Fruit fly (Drosophila melanogaster) whole organism, embryonic: Measurements from ENCODE around the gene Ccz1.

Source experiments
- Bgb ChIP-seq: fragments of 200-800 bp; sonication (Bioruptor generic); IDR thresholded peaks from 2 replicates; pipeline ENCODE4 v1.3.6; 2022; ENCODE audit warnings: missing biosample characterization, missing genetic modification characterization; ENCODE audit not compliant: partially characterized antibody
- BtbVII ChIP-seq: fragments of 200-800 bp; sonication (Bioruptor generic); optimal IDR thresholded peaks from 3 replicates; lab custom pipeline; 2017; ENCODE audit warnings: missing biosample characterization, mild to moderate bottlenecking, missing genetic modification characterization
- CG12071 ChIP-seq: fragments of 200-800 bp; sonication (Bioruptor generic); optimal IDR thresholded peaks from 3 replicates; lab custom pipeline; 2018; ENCODE audit warnings: missing biosample characterization, mild to moderate bottlenecking, missing genetic modification characterization
- CG12659 ChIP-seq: fragments of 200-800 bp; sonication (Bioruptor generic); optimal IDR thresholded peaks from 3 replicates; lab custom pipeline; 2017; ENCODE audit warnings: mild to moderate bottlenecking, missing biosample characterization, missing genetic modification reagents, missing genetic modification characterization
- CG14860 ChIP-seq: fragments of 200-800 bp; sonication (Bioruptor generic); IDR thresholded peaks from 3 replicates; pipeline ENCODE4 v1.3.6; 2022; ENCODE audit warnings: missing biosample characterization, missing genetic modification characterization; ENCODE audit not compliant: partially characterized antibody
- CG15269 ChIP-seq: fragments of 200-800 bp; sonication (Bioruptor generic); optimal IDR thresholded peaks from 2 replicates; lab custom pipeline; 2018; ENCODE audit warnings: missing biosample characterization, mild to moderate bottlenecking, missing genetic modification characterization, moderate library complexity
- CG1792 ChIP-seq: fragments of 200-800 bp; sonication (Bioruptor generic); optimal IDR thresholded peaks from 2 replicates; lab custom pipeline; 2016; ENCODE audit warnings: missing biosample characterization, missing genetic modification characterization
- CG2678 ChIP-seq: fragments of 200-800 bp; sonication (Bioruptor generic); optimal IDR thresholded peaks from 3 replicates; lab custom pipeline; 2019; ENCODE audit warnings: missing biosample characterization, mild to moderate bottlenecking, missing genetic modification characterization, moderate library complexity
- CG3281 ChIP-seq: fragments of 200-800 bp; sonication (Bioruptor generic); optimal IDR thresholded peaks from 3 replicates; lab custom pipeline; 2017; ENCODE audit warnings: missing biosample characterization, mild to moderate bottlenecking, missing genetic modification characterization
- CG34224 ChIP-seq: fragments of 200-800 bp; sonication (Bioruptor generic); IDR thresholded peaks from 3 replicates; pipeline ENCODE4 v1.3.6; 2022; ENCODE audit warnings: missing biosample characterization, missing genetic modification characterization; ENCODE audit not compliant: partially characterized antibody
- CG4404 ChIP-seq: fragments of 200-800 bp; sonication (Bioruptor generic); IDR thresholded peaks from 2 replicates; pipeline ENCODE4 v1.3.6; 2022; ENCODE audit warnings: missing biosample characterization, missing genetic modification characterization
- CG5245 ChIP-seq: fragments of 200-800 bp; sonication (Bioruptor generic); optimal IDR thresholded peaks from 3 replicates; lab custom pipeline; 2016; ENCODE audit warnings: missing biosample characterization, missing genetic modification characterization
- CG7839 ChIP-seq: fragments of 200-800 bp; sonication (Bioruptor generic); optimal IDR thresholded peaks from 3 replicates; lab custom pipeline; 2018; ENCODE audit warnings: missing biosample characterization, mild to moderate bottlenecking, missing genetic modification characterization, moderate library complexity
- CG7987 ChIP-seq: fragments of 200-800 bp; sonication (Bioruptor generic); optimal IDR thresholded peaks from 2 replicates; lab custom pipeline; 2018; ENCODE audit warnings: missing biosample characterization, mild to moderate bottlenecking, missing genetic modification characterization, moderate library complexity
- CkIIα-i1 ChIP-seq: fragments of 200-800 bp; sonication (Bioruptor generic); IDR thresholded peaks from 2 replicates; pipeline ENCODE4 v1.3.6; 2022; ENCODE audit warnings: missing biosample characterization, missing genetic modification characterization
- Dp ChIP-seq: fragments of 200-800 bp; sonication (Bioruptor generic); optimal IDR thresholded peaks from 2 replicates; lab custom pipeline; 2018; ENCODE audit warnings: missing biosample characterization, mild to moderate bottlenecking, missing genetic modification characterization, moderate library complexity
- E2f1 ChIP-seq: fragments of 200-800 bp; sonication (Bioruptor generic); IDR thresholded peaks from 2 replicates; pipeline ENCODE4 v1.3.6; 2022; ENCODE audit warnings: missing biosample characterization, missing genetic modification characterization
- E2f2 ChIP-seq: fragments of 200-800 bp; sonication (Bioruptor generic); IDR thresholded peaks from 2 replicates; pipeline ENCODE4 v1.3.6; 2022; ENCODE audit warnings: missing biosample characterization, missing genetic modification characterization
- Fer1 ChIP-seq: fragments of 200-800 bp; sonication (Bioruptor generic); optimal IDR thresholded peaks from 2 replicates; lab custom pipeline; 2017; ENCODE audit warnings: missing biosample characterization, mild to moderate bottlenecking, missing genetic modification characterization
- HLH4C ChIP-seq: fragments of 200-800 bp; sonication (Bioruptor generic); IDR thresholded peaks from 3 replicates; pipeline ENCODE4 v1.3.6; 2022; ENCODE audit warnings: missing biosample characterization, missing genetic modification characterization; ENCODE audit not compliant: partially characterized antibody
- Hmr ChIP-seq: fragments of 200-800 bp; sonication (Bioruptor generic); optimal IDR thresholded peaks from 3 replicates; lab custom pipeline; 2017; ENCODE audit warnings: mild to moderate bottlenecking, missing biosample characterization, missing genetic modification reagents, missing genetic modification characterization
- Hr51 ChIP-seq, 2 experiments: fragments of 200-800 bp; sonication (Bioruptor generic); optimal IDR thresholded peaks; 2 replicates in 1 of 2; 3 replicates in 1 of 2; lab custom pipeline; 2016 to 2018; ENCODE audit warnings: missing biosample characterization in 2 of 2, missing genetic modification characterization in 2 of 2, mild to moderate bottlenecking in 1 of 2, moderate library complexity in 1 of 2
- Kr ChIP-seq: fragments of 200-800 bp; sonication (Bioruptor generic); optimal IDR thresholded peaks from 2 replicates; lab custom pipeline; 2017; ENCODE audit warnings: missing biosample characterization, mild to moderate bottlenecking, missing genetic modification characterization
- MBD-R2 ChIP-seq: fragments of 200-800 bp; sonication (Bioruptor generic); IDR thresholded peaks from 2 replicates; pipeline ENCODE4 v1.3.6; 2022; ENCODE audit warnings: missing biosample characterization, missing genetic modification characterization
- Nf-YC ChIP-seq: fragments of 200-800 bp; optimal IDR thresholded peaks from 3 replicates; lab custom pipeline; 2019; ENCODE audit warnings: missing biosample characterization, mild to moderate bottlenecking, missing genetic modification characterization, moderate library complexity
- PHDP ChIP-seq: fragments of 200-800 bp; sonication (Bioruptor generic); optimal IDR thresholded peaks from 3 replicates; lab custom pipeline; 2018; ENCODE audit warnings: missing biosample characterization, mild to moderate bottlenecking, missing genetic modification characterization, moderate library complexity
- Pdp1 ChIP-seq, 2 experiments: fragments of 200-800 bp; sonication (Bioruptor generic); optimal IDR thresholded peaks; 3 replicates each; lab custom pipeline; 2016; ENCODE audit warnings: missing biosample characterization in 2 of 2, missing genetic modification characterization in 2 of 2, mild to moderate bottlenecking in 1 of 2, moderate library complexity in 1 of 2
- Rfx ChIP-seq: fragments of 200-800 bp; sonication (Bioruptor generic); IDR thresholded peaks from 2 replicates; pipeline ENCODE4 v1.3.6; 2022; ENCODE audit warnings: missing biosample characterization, missing genetic modification characterization
- Rx ChIP-seq: fragments of 200-800 bp; sonication (Bioruptor generic); IDR thresholded peaks from 2 replicates; pipeline ENCODE4 v1.3.6; 2022; ENCODE audit warnings: missing biosample characterization, missing genetic modification characterization
- Scr ChIP-seq: fragments of 200-800 bp; sonication (Bioruptor generic); IDR thresholded peaks from 2 replicates; pipeline ENCODE4 v1.3.6; 2022; ENCODE audit warnings: missing biosample characterization, missing genetic modification characterization; ENCODE audit not compliant: partially characterized antibody
- Sox100B ChIP-seq: fragments of 200-800 bp; sonication (Bioruptor generic); optimal IDR thresholded peaks from 3 replicates; lab custom pipeline; 2018; ENCODE audit warnings: missing biosample characterization, mild to moderate bottlenecking, missing genetic modification characterization
- amos ChIP-seq: fragments of 200-800 bp; sonication (Bioruptor generic); IDR thresholded peaks from 2 replicates; pipeline ENCODE4 v1.3.6; 2022; ENCODE audit warnings: missing biosample characterization, missing genetic modification characterization; ENCODE audit not compliant: partially characterized antibody
- ato ChIP-seq: fragments of 200-800 bp; sonication (Bioruptor generic); IDR thresholded peaks from 2 replicates; pipeline ENCODE4 v1.3.6; 2022; ENCODE audit warnings: missing biosample characterization, missing genetic modification characterization; ENCODE audit not compliant: partially characterized antibody
- bbx ChIP-seq: fragments of 200-800 bp; sonication (Bioruptor generic); IDR thresholded peaks from 2 replicates; pipeline ENCODE4 v1.3.6; 2022; ENCODE audit warnings: missing biosample characterization, missing genetic modification characterization; ENCODE audit not compliant: partially characterized antibody
- bigmax ChIP-seq: fragments of 200-800 bp; sonication (Bioruptor generic); optimal IDR thresholded peaks from 2 replicates; lab custom pipeline; 2018; ENCODE audit warnings: missing biosample characterization, mild to moderate bottlenecking, missing genetic modification characterization
- crc ChIP-seq: fragments of 200-800 bp; sonication (Bioruptor generic); optimal IDR thresholded peaks from 2 replicates; lab custom pipeline; 2016; ENCODE audit warnings: missing biosample characterization, missing genetic modification characterization
- exex ChIP-seq: fragments of 200-800 bp; sonication (Bioruptor generic); optimal IDR thresholded peaks from 4 replicates; lab custom pipeline; 2018; ENCODE audit warnings: missing biosample characterization, mild to moderate bottlenecking, missing genetic modification characterization, moderate library complexity
- gfzf ChIP-seq: fragments of 200-800 bp; sonication (Bioruptor generic); optimal IDR thresholded peaks from 2 replicates; lab custom pipeline; 2016; ENCODE audit warnings: missing biosample characterization, mild to moderate bottlenecking, missing genetic modification characterization, moderate library complexity
- mirr ChIP-seq: fragments of 200-800 bp; sonication (Bioruptor generic); optimal IDR thresholded peaks from 3 replicates; lab custom pipeline; 2018; ENCODE audit warnings: missing biosample characterization, mild to moderate bottlenecking, missing genetic modification characterization
- nerfin-1 ChIP-seq: fragments of 200-800 bp; sonication (Bioruptor generic); optimal IDR thresholded peaks from 3 replicates; lab custom pipeline; 2019; ENCODE audit warnings: missing biosample characterization, mild to moderate bottlenecking, missing genetic modification characterization, moderate library complexity
- pzg ChIP-seq: fragments of 200-800 bp; sonication (Bioruptor generic); optimal IDR thresholded peaks from 3 replicates; lab custom pipeline; 2018; ENCODE audit warnings: missing biosample characterization, mild to moderate bottlenecking, missing genetic modification characterization, moderate library complexity
- sug ChIP-seq: fragments of 200-800 bp; optimal IDR thresholded peaks from 2 replicates; lab custom pipeline; 2019; ENCODE audit warnings: missing biosample characterization, mild to moderate bottlenecking, missing genetic modification characterization, moderate library complexity
- tna ChIP-seq: fragments of 200-800 bp; sonication (Bioruptor generic); IDR thresholded peaks from 2 replicates; pipeline ENCODE4 v1.3.6; 2022; ENCODE audit warnings: missing biosample characterization, missing genetic modification characterization; ENCODE audit not compliant: partially characterized antibody
- zen2 ChIP-seq: fragments of 200-800 bp; sonication (Bioruptor generic); IDR thresholded peaks from 3 replicates; pipeline ENCODE4 v1.3.6; 2022; ENCODE audit warnings: missing biosample characterization, missing genetic modification characterization; ENCODE audit not compliant: partially characterized antibody

Gene Ccz1

dm6 chr3L:3942241-3943028 lies 43.5 kb upstream of the Ccz1 start, which contains the start of the genes CG10863 and CG14982 (continued):
- TF ChIP-seq CG2678 (tag; lab: Kevin White, UChicago): peak; percentile 11
- no peak for TF ChIP-seq CG1792 (GFP tag; lab: Kevin White, UChicago)
- peak; percentile 71 for TF ChIP-seq sug
- TF ChIP-seq BtbVII (GFP tag; lab: Kevin White, UChicago): peak; percentile 26
- TF ChIP-seq CG7987 (GFP tag; lab: Kevin White, UChicago): peak; percentile 20
- peak; percentile 3 for TF ChIP-seq CG12659
- TF ChIP-seq mirr (GFP tag; lab: Kevin White, UChicago): peak; percentile 29
- peak; percentile 44; the same call in 1 of the 2 replicates for TF ChIP-seq E2f1
- TF ChIP-seq CG4404 (GFP tag; lab: Robert Waterston, UW): no peak
- no peak for TF ChIP-seq crc (GFP tag; lab: Kevin White, UChicago)
- peak; percentile 67 for TF ChIP-seq Dp (GFP tag; lab: Kevin White, UChicago)
- TF ChIP-seq Pdp1 (GFP tag; optimal IDR thresholded peaks at IDR 0.05; lab: Kevin White, UChicago): peak in 1 of 2 experiments; percentile 43
- peak; percentile 25; the same call in 1 of the 2 replicates for TF ChIP-seq E2f2 (GFP tag; lab: Robert Waterston, UW)
- TF ChIP-seq CG14860: no peak
- no peak for TF ChIP-seq CG5245
- peak; percentile 50; the same call in 1 of the 2 replicates for TF ChIP-seq Bgb
- peak; percentile 29 for TF ChIP-seq Fer1
- TF ChIP-seq CG15269 (tag; lab: Kevin White, UChicago): peak; percentile 28
- TF ChIP-seq Nf-YC: peak; percentile 4
- peak; percentile 1 for TF ChIP-seq CG12071 (GFP tag; lab: Kevin White, UChicago)
- TF ChIP-seq pzg (GFP tag; lab: Kevin White, UChicago): peak; percentile 20
- TF ChIP-seq nerfin-1 (tag; lab: Kevin White, UChicago): peak; percentile 62

DNA sequence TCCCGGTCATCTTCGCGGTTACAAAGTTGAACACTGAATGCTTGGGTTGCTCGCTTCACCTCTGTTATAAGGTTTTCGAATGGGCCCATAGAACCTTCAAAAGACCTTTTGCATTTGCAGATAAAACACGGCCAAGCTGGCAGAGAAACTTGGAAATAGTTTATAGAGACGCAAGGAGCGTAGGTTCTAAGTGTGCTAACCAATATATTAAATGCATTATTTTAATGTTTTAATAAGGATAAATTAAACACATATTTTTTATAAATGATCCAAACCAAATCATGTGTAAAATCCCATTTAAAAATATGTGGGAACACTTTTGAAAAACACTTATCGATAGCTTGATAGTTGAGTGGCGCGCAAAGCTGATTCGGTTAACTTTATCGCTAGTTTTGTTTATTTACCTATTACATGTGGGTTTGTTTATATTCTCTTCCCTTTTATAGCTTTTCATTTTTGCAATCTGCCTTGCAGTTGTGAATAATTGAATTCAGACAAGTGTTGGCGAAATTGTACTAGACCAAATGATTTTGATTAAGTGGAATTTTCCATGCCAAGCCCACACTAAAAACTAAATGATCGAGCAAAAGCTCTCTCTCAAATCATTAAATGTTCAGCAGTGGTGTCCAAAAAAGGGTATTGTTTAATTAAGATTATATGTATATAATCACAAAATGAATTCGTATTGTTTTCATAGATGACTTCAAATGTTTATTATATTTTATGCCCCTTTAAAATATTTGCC lies 41.3 kb upstream of the Ccz1 start, which contains the start of gene CG12766:
TSS of gene CG12766 (minus strand) at position 51 of the 745 bp plus-strand sequence.
- TF ChIP-seq Pdp1 (GFP tag; optimal IDR thresholded peaks at IDR 0.05; lab: Kevin White, UChicago): peak in 1 of 2 experiments; percentile 54
- peak; percentile 78 for TF ChIP-seq HLH4C (GFP tag; lab: Robert Waterston, UW)
- peak; percentile 64 for TF ChIP-seq Scr (GFP tag; lab: Robert Waterston, UW)
- TF ChIP-seq CG7839: peak; percentile 30
- 0 out of 3 replicates have a peak, but pooled peaks have one; percentile 47 for TF ChIP-seq zen2
- TF ChIP-seq Hmr (GFP tag; lab: Kevin White, UChicago): peak; percentile 5
- TF ChIP-seq Sox100B: no peak
- TF ChIP-seq Rfx: peak; percentile 53; the same call in 1 of the 2 replicates
- TF ChIP-seq tna (GFP tag; lab: Robert Waterston, UW): peak; percentile 71
- peak; percentile 65; the same call in 1 of the 2 replicates for TF ChIP-seq Bgb
- TF ChIP-seq Rx (GFP tag; lab: Robert Waterston, UW): no peak
- peak; percentile 0 for TF ChIP-seq CG3281
- TF ChIP-seq Kr (GFP tag; lab: Kevin White, UChicago): no peak
- peak; percentile 58 for TF ChIP-seq ato
- TF ChIP-seq bigmax (GFP tag; lab: Kevin White, UChicago): no peak
- TF ChIP-seq sug: peak; percentile 28
- TF ChIP-seq exex (tag; lab: Kevin White, UChicago): peak; percentile 71
- TF ChIP-seq PHDP (tag; lab: Kevin White, UChicago): peak; percentile 22
- TF ChIP-seq gfzf (GFP tag; lab: Kevin White, UChicago): peak; percentile 35
- TF ChIP-seq Hr51 (GFP tag; optimal IDR thresholded peaks at IDR 0.05; lab: Kevin White, UChicago): peak in 1 of 2 experiments; percentile 0
- TF ChIP-seq bbx (GFP tag; lab: Robert Waterston, UW): peak; percentile 70
- TF ChIP-seq CG34224: peak; percentile 75
- peak; percentile 47; the same call in 1 of the 2 replicates for TF ChIP-seq amos (GFP tag; lab: Robert Waterston, UW)
- TF ChIP-seq MBD-R2 (GFP tag; lab: Robert Waterston, UW): peak; percentile 23; the same call in 1 of the 2 replicates
- no peak for TF ChIP-seq CkIIα-i1 (GFP tag; lab: Robert Waterston, UW)
